Fruit fly (Drosophila melanogaster) whole organism, prepupa: ENCODE data around the gene wisp.

ENCODE experiments used
- Blimp-1 ChIP-seq: fragments of 200-800 bp; sonication (Bioruptor generic); optimal IDR thresholded peaks from 3 replicates; lab custom pipeline; 2017; ENCODE audit warnings: missing biosample characterization, missing genetic modification characterization, mild to moderate bottlenecking, moderate library complexity, missing genetic modification reagents
- CG10669 ChIP-seq: fragments of 200-800 bp; sonication (Bioruptor generic); optimal IDR thresholded peaks from 3 replicates; lab custom pipeline; 2018; ENCODE audit warnings: missing biosample characterization, mild to moderate bottlenecking, missing genetic modification characterization, moderate library complexity
- CG11762 ChIP-seq: fragments of 200-800 bp; sonication (Bioruptor generic); optimal IDR thresholded peaks from 3 replicates; lab custom pipeline; 2016; ENCODE audit warnings: missing biosample characterization, missing genetic modification characterization; ENCODE audit not compliant: insufficient read depth
- CG11902 ChIP-seq: fragments of 200-800 bp; sonication (Bioruptor generic); optimal IDR thresholded peaks from 3 replicates; lab custom pipeline; 2016; ENCODE audit warnings: missing biosample characterization, missing genetic modification characterization
- CG15336 ChIP-seq: fragments of 200-800 bp; sonication (Bioruptor generic); IDR thresholded peaks from 2 replicates; pipeline ENCODE4 v1.3.6; 2022; ENCODE audit warnings: missing biosample characterization, missing genetic modification characterization
- CG1621 ChIP-seq: fragments of 200-800 bp; sonication (Bioruptor generic); optimal IDR thresholded peaks from 3 replicates; lab custom pipeline; 2018; ENCODE audit warnings: missing biosample characterization, mild to moderate bottlenecking, missing genetic modification characterization
- CG16779 ChIP-seq: fragments of 200-800 bp; sonication (Bioruptor generic); optimal IDR thresholded peaks from 3 replicates; lab custom pipeline; 2017; ENCODE audit warnings: missing biosample characterization, mild to moderate bottlenecking, missing genetic modification characterization
- CG31627 ChIP-seq: fragments of 200-800 bp; sonication (Bioruptor generic); optimal IDR thresholded peaks from 3 replicates; lab custom pipeline; 2016; ENCODE audit warnings: missing biosample characterization, missing genetic modification characterization
- CG32006 ChIP-seq: fragments of 200-800 bp; sonication (Bioruptor generic); optimal IDR thresholded peaks from 3 replicates; lab custom pipeline; 2017; ENCODE audit warnings: missing biosample characterization, mild to moderate bottlenecking, missing genetic modification characterization
- CG34406 ChIP-seq: fragments of 200-800 bp; sonication (Bioruptor generic); optimal IDR thresholded peaks from 3 replicates; lab custom pipeline; 2016; ENCODE audit warnings: missing biosample characterization, missing genetic modification characterization
- CG3919 ChIP-seq: fragments of 200-800 bp; sonication (Bioruptor generic); optimal IDR thresholded peaks from 3 replicates; lab custom pipeline; 2016; ENCODE audit warnings: missing biosample characterization, missing genetic modification characterization
- CG4318 ChIP-seq: fragments of 200-800 bp; sonication (Bioruptor generic); optimal IDR thresholded peaks from 3 replicates; lab custom pipeline; 2017; ENCODE audit warnings: missing biosample characterization, mild to moderate bottlenecking, missing genetic modification characterization
- CG6163 ChIP-seq: fragments of 200-800 bp; sonication (Bioruptor generic); IDR thresholded peaks from 3 replicates; pipeline ENCODE4 v1.3.6; 2022; ENCODE audit warnings: missing biosample characterization, missing genetic modification characterization
- CG6276 ChIP-seq: fragments of 200-800 bp; sonication (Bioruptor generic); optimal IDR thresholded peaks from 2 replicates; lab custom pipeline; 2017; ENCODE audit warnings: missing biosample characterization, mild to moderate bottlenecking, missing genetic modification characterization
- CG6808 ChIP-seq: fragments of 200-800 bp; sonication (Bioruptor generic); optimal IDR thresholded peaks from 3 replicates; lab custom pipeline; 2017; ENCODE audit warnings: missing biosample characterization, missing genetic modification characterization, mild to moderate bottlenecking, moderate library complexity, missing genetic modification reagents
- CG6854 ChIP-seq: fragments of 200-800 bp; sonication (Bioruptor generic); optimal IDR thresholded peaks from 2 replicates; lab custom pipeline; 2017; ENCODE audit warnings: missing biosample characterization, mild to moderate bottlenecking, missing genetic modification characterization
- CG7368 ChIP-seq: fragments of 200-800 bp; sonication (Bioruptor generic); optimal IDR thresholded peaks from 3 replicates; lab custom pipeline; 2016; ENCODE audit warnings: missing biosample characterization, missing genetic modification characterization
- CG8119 ChIP-seq: fragments of 200-800 bp; sonication (Bioruptor generic); IDR thresholded peaks from 3 replicates; pipeline ENCODE4 v1.3.6; 2022; ENCODE audit warnings: missing biosample characterization, missing genetic modification characterization
- CG8319 ChIP-seq: fragments of 200-800 bp; sonication (Bioruptor generic); optimal IDR thresholded peaks from 3 replicates; lab custom pipeline; 2016; ENCODE audit warnings: missing biosample characterization, missing genetic modification characterization
- CG9139 ChIP-seq: fragments of 200-800 bp; sonication (Bioruptor generic); optimal IDR thresholded peaks from 3 replicates; lab custom pipeline; 2017; ENCODE audit warnings: missing biosample characterization, mild to moderate bottlenecking, missing genetic modification characterization
- Eip78C ChIP-seq: fragments of 200-800 bp; sonication (Bioruptor generic); peaks from one replicate; lab custom pipeline; 2016; ENCODE audit warnings: missing biosample characterization, missing genetic modification characterization
- Eip93F ChIP-seq: fragments of 200-800 bp; sonication (Bioruptor generic); optimal IDR thresholded peaks from 2 replicates; lab custom pipeline; 2016; ENCODE audit warnings: missing biosample characterization, mild to moderate bottlenecking, missing genetic modification characterization
- Ets21C ChIP-seq: fragments of 200-800 bp; sonication (Bioruptor generic); optimal IDR thresholded peaks from 3 replicates; lab custom pipeline; 2016; ENCODE audit warnings: missing biosample characterization, missing genetic modification characterization
- Ets96B ChIP-seq: fragments of 200-800 bp; optimal IDR thresholded peaks from 2 replicates; lab custom pipeline; 2019; ENCODE audit warnings: missing biosample characterization, mild to moderate bottlenecking, missing genetic modification characterization, moderate library complexity
- Hr38 ChIP-seq: sonication (Bioruptor generic); optimal IDR thresholded peaks from 2 replicates; lab custom pipeline; 2016; ENCODE audit warnings: missing biosample characterization, missing genetic modification characterization
- Hr39 ChIP-seq: fragments of 200-800 bp; sonication (Bioruptor generic); optimal IDR thresholded peaks from 2 replicates; lab custom pipeline; 2016; ENCODE audit warnings: missing biosample characterization, missing genetic modification characterization
- Lpt ChIP-seq: fragments of 200-800 bp; sonication (Bioruptor generic); optimal IDR thresholded peaks from 3 replicates; lab custom pipeline; 2016; ENCODE audit warnings: missing biosample characterization, missing genetic modification characterization
- OdsH ChIP-seq: fragments of 200-800 bp; sonication (Bioruptor generic); optimal IDR thresholded peaks from 3 replicates; lab custom pipeline; 2016; ENCODE audit warnings: missing biosample characterization, missing genetic modification characterization
- Smox ChIP-seq: fragments of 200-800 bp; sonication (Bioruptor generic); optimal IDR thresholded peaks from 3 replicates; lab custom pipeline; 2016; ENCODE audit warnings: missing biosample characterization, missing genetic modification characterization
- Sox102F ChIP-seq: fragments of 200-800 bp; sonication (Bioruptor generic); optimal IDR thresholded peaks from 2 replicates; lab custom pipeline; 2016; ENCODE audit warnings: missing biosample characterization, mild to moderate bottlenecking, missing genetic modification characterization
- Sox14 ChIP-seq: fragments of 200-800 bp; sonication (Bioruptor generic); optimal IDR thresholded peaks from 3 replicates; lab custom pipeline; 2016; ENCODE audit warnings: missing biosample characterization, missing genetic modification characterization
- Sox15 ChIP-seq: fragments of 200-800 bp; sonication (Bioruptor generic); optimal IDR thresholded peaks from 3 replicates; lab custom pipeline; 2016; ENCODE audit warnings: missing biosample characterization, missing genetic modification characterization
- achi ChIP-seq: fragments of 200-800 bp; sonication (Bioruptor generic); optimal IDR thresholded peaks from 3 replicates; lab custom pipeline; 2016; ENCODE audit warnings: missing biosample characterization, missing genetic modification characterization
- acj6 ChIP-seq: fragments of 200-800 bp; sonication (Bioruptor generic); optimal IDR thresholded peaks from 3 replicates; lab custom pipeline; 2016; ENCODE audit warnings: missing biosample characterization, missing genetic modification characterization
- cyc ChIP-seq: fragments of 200-800 bp; sonication (Bioruptor generic); optimal IDR thresholded peaks from 3 replicates; lab custom pipeline; 2016; ENCODE audit warnings: missing biosample characterization, missing genetic modification characterization
- dac ChIP-seq: fragments of 200-800 bp; sonication (Bioruptor generic); optimal IDR thresholded peaks from 2 replicates; lab custom pipeline; 2017; ENCODE audit warnings: missing biosample characterization, mild to moderate bottlenecking, missing genetic modification characterization
- eg ChIP-seq: fragments of 200-800 bp; sonication (Bioruptor generic); IDR thresholded peaks from 3 replicates; pipeline ENCODE4 v1.3.6; 2022; ENCODE audit warnings: missing biosample characterization, missing genetic modification characterization
- fd85E ChIP-seq: fragments of 200-800 bp; sonication (Bioruptor generic); optimal IDR thresholded peaks from 3 replicates; lab custom pipeline; 2016; ENCODE audit warnings: missing biosample characterization, missing genetic modification characterization
- fkh ChIP-seq: fragments of 200-800 bp; sonication (Bioruptor generic); optimal IDR thresholded peaks from 3 replicates; lab custom pipeline; 2017; ENCODE audit warnings: missing biosample characterization, mild to moderate bottlenecking, missing genetic modification characterization, moderate library complexity
- lz ChIP-seq: fragments of 200-800 bp; sonication (Bioruptor generic); optimal IDR thresholded peaks from 3 replicates; lab custom pipeline; 2016; ENCODE audit warnings: missing biosample characterization, missing genetic modification characterization
- pdm3 ChIP-seq: fragments of 200-800 bp; sonication (Bioruptor generic); optimal IDR thresholded peaks from 3 replicates; lab custom pipeline; 2016; ENCODE audit warnings: missing biosample characterization, missing genetic modification characterization
- salr ChIP-seq, 2 experiments: fragments of 200-800 bp; sonication (Bioruptor generic); optimal IDR thresholded peaks; 3 replicates each; lab custom pipeline; 2016 to 2018; ENCODE audit warnings: missing biosample characterization in 2 of 2, missing genetic modification characterization in 2 of 2, mild to moderate bottlenecking in 1 of 2
- ss ChIP-seq, 2 experiments: fragments of 200-800 bp; sonication (Bioruptor generic); optimal IDR thresholded peaks; 2 replicates in 1 of 2; 3 replicates in 1 of 2; lab custom pipeline; 2017 to 2018; ENCODE audit warnings: mild to moderate bottlenecking in 2 of 2, missing biosample characterization in 2 of 2, missing genetic modification characterization in 2 of 2, moderate library complexity in 1 of 2
- svp ChIP-seq: fragments of 200-800 bp; sonication (Bioruptor generic); peaks from one replicate; lab custom pipeline; 2016; ENCODE audit warnings: missing biosample characterization, missing genetic modification characterization
- topi ChIP-seq: fragments of 200-800 bp; sonication (Bioruptor generic); optimal IDR thresholded peaks from 3 replicates; lab custom pipeline; 2016; ENCODE audit warnings: missing biosample characterization, missing genetic modification characterization

wisp gene

dm6 chrX:11915154-11915593 lies 21.4 kb downstream of the wisp start (continued):
- TF ChIP-seq CG1621 (tag; lab: Kevin White, UChicago), result peak; percentile 81
- TF ChIP-seq pdm3, result peak; percentile 68
- TF ChIP-seq CG11902 (GFP tag; lab: Kevin White, UChicago), result peak; percentile 53
- TF ChIP-seq Sox15, result peak; percentile 72
- TF ChIP-seq Blimp-1 (GFP tag; lab: Kevin White, UChicago), result peak; percentile 79
- peak; percentile 92 for TF ChIP-seq CG6808 (GFP tag; lab: Kevin White, UChicago)
- TF ChIP-seq Sox14 (GFP tag; lab: Kevin White, UChicago), result peak; percentile 56
- TF ChIP-seq Smox (GFP tag; lab: Kevin White, UChicago), result peak; percentile 75
- TF ChIP-seq Lpt (GFP tag; lab: Kevin White, UChicago), result peak; percentile 74
- TF ChIP-seq CG9139 (GFP tag; lab: Kevin White, UChicago), result peak; percentile 73
- TF ChIP-seq CG10669 (GFP tag; lab: Kevin White, UChicago), result peak; percentile 86
- peak; percentile 47 for TF ChIP-seq CG31627 (GFP tag; lab: Kevin White, UChicago)
- TF ChIP-seq, all 60 proteins: peak for 58

DNA sequence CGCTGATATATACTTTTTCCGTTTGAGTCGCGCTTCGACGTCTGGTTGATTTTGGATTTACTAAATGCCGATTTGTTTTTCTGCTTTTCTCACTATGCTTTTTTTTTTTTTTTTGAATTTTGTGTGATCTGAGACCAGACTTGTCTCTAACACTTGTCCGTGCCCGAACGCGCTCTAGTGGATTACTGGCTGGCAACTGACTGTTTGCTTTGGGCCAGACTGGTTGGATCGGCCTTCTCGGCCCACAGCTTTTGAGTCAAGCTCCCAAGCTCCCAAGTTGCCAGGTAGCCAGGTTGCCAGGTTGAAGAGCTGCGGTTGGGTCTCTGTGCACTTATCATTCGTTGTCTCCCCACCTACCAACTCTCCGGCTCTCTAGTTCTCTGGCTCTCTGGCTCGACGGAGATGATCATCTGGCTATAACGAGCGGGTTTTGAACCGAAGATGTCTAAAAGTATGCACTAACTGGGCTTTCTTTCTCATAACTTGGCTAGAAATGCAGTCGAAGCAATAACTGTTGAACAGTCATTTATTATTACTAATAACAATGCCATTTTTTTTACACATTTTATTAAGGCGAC lies 23.4 kb downstream of the wisp start, which contains the start of gene pot:
Gene pot (minus strand): TSS at position 205 of the 578 bp plus-strand sequence.
- no peak for TF ChIP-seq svp (GFP tag; lab: Kevin White, UChicago)
- no peak for TF ChIP-seq Sox14 (GFP tag; lab: Kevin White, UChicago)
- TF ChIP-seq Sox102F, result peak; percentile 13
- no peak for TF ChIP-seq salr (GFP tag; optimal IDR thresholded peaks at IDR 0.05; lab: Kevin White, UChicago)
- peak; percentile 5 for TF ChIP-seq CG9139 (GFP tag; lab: Kevin White, UChicago)
- peak; percentile 22 for TF ChIP-seq CG6854 (GFP tag; lab: Kevin White, UChicago)
- peak; percentile 15 for TF ChIP-seq fkh
- peak; percentile 23 for TF ChIP-seq CG6808 (GFP tag; lab: Kevin White, UChicago)
- no peak for TF ChIP-seq acj6 (GFP tag; lab: Kevin White, UChicago)
- peak; percentile 27 for TF ChIP-seq CG6276 (GFP tag; lab: Kevin White, UChicago)
- TF ChIP-seq Lpt (GFP tag; lab: Kevin White, UChicago), result peak; percentile 15
- TF ChIP-seq CG6163 (GFP tag; lab: Robert Waterston, UW), result 0 out of 3 replicates have a peak, but pooled peaks have one; percentile 12
- peak; percentile 6 for TF ChIP-seq CG32006 (GFP tag; lab: Kevin White, UChicago)
- peak; percentile 49; the same call in 1 of the 3 replicates for TF ChIP-seq eg (GFP tag; lab: Robert Waterston, UW)
- peak; percentile 50 for TF ChIP-seq Eip78C (GFP tag; lab: Kevin White, UChicago)
- 0 out of 2 replicates have a peak, but pooled peaks have one; percentile 20 for TF ChIP-seq CG15336 (GFP tag; lab: Robert Waterston, UW)

DNA sequence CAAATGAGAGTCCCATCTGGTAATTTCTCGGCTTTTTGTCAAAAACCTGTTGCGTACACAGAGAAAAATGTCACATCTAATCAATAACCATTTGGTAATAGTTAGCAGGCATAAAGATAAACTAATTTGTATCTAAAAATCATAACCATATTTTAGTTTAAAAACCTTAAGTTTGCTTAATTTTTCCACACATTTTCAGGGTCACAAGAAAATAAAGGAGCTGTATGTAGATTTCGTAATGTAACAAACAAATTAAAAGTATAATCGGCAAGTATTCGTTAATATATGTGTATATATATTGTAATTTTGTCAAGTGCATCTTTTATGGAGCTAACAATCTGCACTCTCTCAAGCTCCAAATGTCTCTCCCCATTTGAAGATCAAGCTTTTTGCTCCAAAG lies 27.2 kb downstream of the wisp start:
- TF ChIP-seq Ets21C (GFP tag; lab: Kevin White, UChicago) (peak; percentile 66), OdsH (GFP tag; lab: Kevin White, UChicago) (peak; percentile 84), Eip93F (no peak), CG4318 (GFP tag; lab: Kevin White, UChicago) (peak; percentile 86), dac (peak; percentile 69), Blimp-1 (GFP tag; lab: Kevin White, UChicago) (peak; percentile 61), fd85E (no peak), CG11762 (GFP tag; lab: Kevin White, UChicago) (peak; percentile 76), ss (GFP tag; optimal IDR thresholded peaks at IDR 0.05; lab: Kevin White, UChicago) (peak; percentile 36 to 42), CG3919 (GFP tag; lab: Kevin White, UChicago) (peak; percentile 79), CG8119 (GFP tag; lab: Robert Waterston, UW) (peak; percentile 90), lz (GFP tag; lab: Kevin White, UChicago) (peak; percentile 85), Hr39 (peak; percentile 75), acj6 (GFP tag; lab: Kevin White, UChicago) (peak; percentile 83), achi (GFP tag; lab: Kevin White, UChicago) (peak; percentile 80), CG6854 (GFP tag; lab: Kevin White, UChicago) (peak; percentile 73), CG7368 (GFP tag; lab: Kevin White, UChicago) (peak; percentile 53), topi (GFP tag; lab: Kevin White, UChicago) (peak; percentile 86), Hr38 (no peak), CG6808 (GFP tag; lab: Kevin White, UChicago) (peak; percentile 33), svp (GFP tag; lab: Kevin White, UChicago) (peak; percentile 93), Sox14 (GFP tag; lab: Kevin White, UChicago) (peak; percentile 84), cyc (peak; percentile 76), CG6276 (GFP tag; lab: Kevin White, UChicago) (peak; percentile 92), CG16779 (peak; percentile 79), CG10669 (GFP tag; lab: Kevin White, UChicago) (peak; percentile 55), eg (GFP tag; lab: Robert Waterston, UW) (peak; percentile 84), CG8319 (GFP tag; lab: Kevin White, UChicago) (peak; percentile 50), CG34406 (peak; percentile 71), Ets96B (tag; lab: Kevin White, UChicago) (peak; percentile 64)
